Fruit fly (Drosophila melanogaster) whole organism, pupa: ENCODE measurements around the gene eya.

Source experiments
- CG10348 ChIP-seq: fragments of 200-800 bp; sonication (Bioruptor generic); IDR thresholded peaks from 2 replicates; pipeline ENCODE4 v1.3.6; 2022; ENCODE audit warnings: missing biosample characterization, missing genetic modification characterization
- CG12605 ChIP-seq: fragments of 200-800 bp; sonication (Bioruptor generic); IDR thresholded peaks from 2 replicates; pipeline ENCODE4 v1.3.6; 2022; ENCODE audit warnings: missing biosample characterization, missing genetic modification characterization
- CG13204 ChIP-seq: fragments of 200-800 bp; sonication (Bioruptor generic); optimal IDR thresholded peaks from 2 replicates; lab custom pipeline; 2018; ENCODE audit warnings: missing biosample characterization, mild to moderate bottlenecking, missing genetic modification characterization, moderate library complexity
- CG14655 ChIP-seq: fragments of 200-800 bp; sonication (Bioruptor generic); optimal IDR thresholded peaks from 3 replicates; lab custom pipeline; 2017; ENCODE audit warnings: mild to moderate bottlenecking, missing biosample characterization, missing genetic modification reagents, missing genetic modification characterization
- CG15710 ChIP-seq: fragments of 200-800 bp; sonication (Bioruptor generic); optimal IDR thresholded peaks from 2 replicates; lab custom pipeline; 2018; ENCODE audit warnings: missing biosample characterization, mild to moderate bottlenecking, missing genetic modification characterization, moderate library complexity
- CG17806 ChIP-seq: fragments of 200-800 bp; sonication (Bioruptor generic); optimal IDR thresholded peaks from 2 replicates; lab custom pipeline; 2018; ENCODE audit warnings: missing biosample characterization, mild to moderate bottlenecking, missing genetic modification characterization, moderate library complexity
- CG32121 ChIP-seq: fragments of 200-800 bp; sonication (Bioruptor generic); IDR thresholded peaks from 2 replicates; pipeline ENCODE4 v1.3.6; 2022; ENCODE audit warnings: missing biosample characterization, missing genetic modification characterization
- CG34367 ChIP-seq: fragments of 200-800 bp; sonication (Bioruptor generic); optimal IDR thresholded peaks from 2 replicates; lab custom pipeline; 2018; ENCODE audit warnings: missing biosample characterization, mild to moderate bottlenecking, missing genetic modification characterization
- CG4496 ChIP-seq: fragments of 200-800 bp; sonication (Bioruptor generic); IDR thresholded peaks from 3 replicates; pipeline ENCODE4 v1.3.6; 2022; ENCODE audit warnings: missing biosample characterization, missing genetic modification characterization
- CG8159 ChIP-seq: fragments of 200-800 bp; sonication (Bioruptor generic); optimal IDR thresholded peaks from 3 replicates; lab custom pipeline; 2018; ENCODE audit warnings: missing biosample characterization, mild to moderate bottlenecking, missing genetic modification characterization, moderate library complexity
- CG8301 ChIP-seq: fragments of 200-800 bp; sonication (Bioruptor generic); optimal IDR thresholded peaks from 2 replicates; lab custom pipeline; 2018; ENCODE audit warnings: missing biosample characterization, mild to moderate bottlenecking, missing genetic modification characterization
- CG9948 ChIP-seq: fragments of 200-800 bp; sonication (Bioruptor generic); optimal IDR thresholded peaks from 2 replicates; lab custom pipeline; 2018; ENCODE audit warnings: missing biosample characterization, mild to moderate bottlenecking, missing genetic modification characterization, moderate library complexity
- D1 ChIP-seq: fragments of 200-800 bp; sonication (Bioruptor generic); optimal IDR thresholded peaks from 2 replicates; lab custom pipeline; 2018; ENCODE audit warnings: missing biosample characterization, mild to moderate bottlenecking, missing genetic modification characterization, moderate library complexity
- EcR ChIP-seq: fragments of 200-800 bp; sonication (Bioruptor generic); optimal IDR thresholded peaks from 3 replicates; lab custom pipeline; 2019; ENCODE audit warnings: missing biosample characterization, missing genetic modification characterization, mild to moderate bottlenecking, moderate library complexity, missing genetic modification reagents
- Ets98B ChIP-seq: fragments of 200-800 bp; sonication (Bioruptor generic); IDR thresholded peaks from 2 replicates; pipeline ENCODE4 v1.3.6; 2022; ENCODE audit warnings: missing biosample characterization, missing genetic modification characterization
- Pif1A ChIP-seq: fragments of 200-800 bp; sonication (Bioruptor generic); optimal IDR thresholded peaks from 3 replicates; lab custom pipeline; 2016; ENCODE audit warnings: missing biosample characterization, missing genetic modification characterization
- Pif1B ChIP-seq: fragments of 200-800 bp; sonication (Bioruptor generic); optimal IDR thresholded peaks from 3 replicates; lab custom pipeline; 2016; ENCODE audit warnings: missing biosample characterization, missing genetic modification characterization
- Snoo ChIP-seq: fragments of 200-800 bp; sonication (Bioruptor generic); optimal IDR thresholded peaks from 3 replicates; lab custom pipeline; 2017; ENCODE audit warnings: missing biosample characterization, mild to moderate bottlenecking, missing genetic modification characterization, inconsistent platforms
- fd96Ca ChIP-seq: fragments of 200-800 bp; sonication (Bioruptor generic); IDR thresholded peaks from 3 replicates; pipeline ENCODE4 v1.3.6; 2022; ENCODE audit warnings: missing biosample characterization, missing genetic modification characterization
- gl ChIP-seq: fragments of 200-800 bp; sonication (Bioruptor generic); optimal IDR thresholded peaks from 2 replicates; lab custom pipeline; 2018; ENCODE audit warnings: missing biosample characterization, mild to moderate bottlenecking, missing genetic modification characterization
- rn ChIP-seq: fragments of 200-800 bp; sonication (Bioruptor generic); IDR thresholded peaks from 2 replicates; pipeline ENCODE4 v1.3.6; 2022; ENCODE audit warnings: missing biosample characterization, missing genetic modification characterization

Gene eya

dm6 chr2L:6546883-6547471 lies at the start of gene eya:
Gene eya (minus strand): TSS chr2L:6546976.
- TF ChIP-seq CG13204 (GFP tag; lab: Kevin White, UChicago) (no peak), Pif1A (no peak), CG34367 (tag; lab: Kevin White, UChicago) (no peak), CG15710 (tag; lab: Kevin White, UChicago) (no peak)

dm6 chr2L:6595027-6595426 lies 48.3 kb upstream of the eya start:
- no peak for TF ChIP-seq Snoo (tag; lab: Kevin White, UChicago)
- TF ChIP-seq EcR (GFP tag; lab: Kevin White, UChicago): no peak
- TF ChIP-seq Ets98B (GFP tag; lab: Robert Waterston, UW): no peak
- no peak for TF ChIP-seq CG10348
- TF ChIP-seq CG13204 (GFP tag; lab: Kevin White, UChicago): no peak
- no peak for TF ChIP-seq CG8159
- TF ChIP-seq CG14655 (GFP tag; lab: Kevin White, UChicago): no peak
- no peak for TF ChIP-seq D1 (tag; lab: Kevin White, UChicago)
- TF ChIP-seq rn (GFP tag; lab: Robert Waterston, UW): no peak
- TF ChIP-seq CG9948 (tag; lab: Kevin White, UChicago): no peak

- TF ChIP-seq D1 (tag; lab: Kevin White, UChicago) (no peak), CG14655 (GFP tag; lab: Kevin White, UChicago) (no peak), fd96Ca (no peak), EcR (GFP tag; lab: Kevin White, UChicago) (no peak), CG4496 (no peak), rn (GFP tag; lab: Robert Waterston, UW) (no peak), Pif1A (no peak), gl (tag; lab: Kevin White, UChicago) (no peak)
Measured at dm6 chr2L:6584346-6584745, 37.6 kb upstream of the eya start.

- no peak for TF ChIP-seq EcR (GFP tag; lab: Kevin White, UChicago)
- TF ChIP-seq Pif1B (GFP tag; lab: Kevin White, UChicago): no peak
- TF ChIP-seq CG12605 (GFP tag; lab: Robert Waterston, UW): no peak
- TF ChIP-seq CG32121 (GFP tag; lab: Robert Waterston, UW): no peak
- no peak for TF ChIP-seq CG4496
- TF ChIP-seq CG8159: no peak
- no peak for TF ChIP-seq Pif1A
- no peak for TF ChIP-seq Snoo (tag; lab: Kevin White, UChicago)
- TF ChIP-seq CG13204 (GFP tag; lab: Kevin White, UChicago): no peak
- no peak for TF ChIP-seq Ets98B (GFP tag; lab: Robert Waterston, UW)
- no peak for TF ChIP-seq D1 (tag; lab: Kevin White, UChicago)
- TF ChIP-seq CG8301: no peak
- no peak for TF ChIP-seq CG15710 (tag; lab: Kevin White, UChicago)
- no peak for TF ChIP-seq gl (tag; lab: Kevin White, UChicago)
- TF ChIP-seq CG14655 (GFP tag; lab: Kevin White, UChicago): no peak
- no peak for TF ChIP-seq rn (GFP tag; lab: Robert Waterston, UW)
- no peak for TF ChIP-seq CG9948 (tag; lab: Kevin White, UChicago)
- no peak for TF ChIP-seq CG34367 (tag; lab: Kevin White, UChicago)
Measured at dm6 chr2L:6579045-6579444, 32.3 kb upstream of the eya start.

- TF ChIP-seq CG17806 (tag; lab: Kevin White, UChicago) (no peak), CG8159 (no peak), rn (GFP tag; lab: Robert Waterston, UW) (no peak)
Measured at dm6 chr2L:6566020-6566687, 19.4 kb upstream of the eya start, which contains the start of gene CG13766. Gene CG13766 (minus strand): TSS chr2L:6566181.

- TF ChIP-seq EcR (GFP tag; lab: Kevin White, UChicago): peak; percentile 88
- TF ChIP-seq rn (GFP tag; lab: Robert Waterston, UW): no peak
- TF ChIP-seq Pif1B (GFP tag; lab: Kevin White, UChicago): no peak
Measured at dm6 chr2L:6564955-6565354, 18.2 kb upstream of the eya start.

- TF ChIP-seq Ets98B (GFP tag; lab: Robert Waterston, UW) (no peak), EcR (GFP tag; lab: Kevin White, UChicago) (no peak), rn (GFP tag; lab: Robert Waterston, UW) (no peak), CG15710 (tag; lab: Kevin White, UChicago) (no peak), CG9948 (tag; lab: Kevin White, UChicago) (no peak), CG8159 (no peak), Pif1A (no peak), fd96Ca (no peak), CG34367 (tag; lab: Kevin White, UChicago) (no peak)
Measured at dm6 chr2L:6562358-6562687, 15.5 kb upstream of the eya start.
